Worm (Caenorhabditis elegans) whole organism, early embryonic: ENCODE results near the gene clec-158.

Experiments
- hnd-1 ChIP-seq: sonication (generic microtip); optimal IDR thresholded peaks from 2 replicates; lab custom pipeline; 2016; ENCODE audit warnings: missing genetic modification characterization, missing compliant biosample characterization
- scrt-1 ChIP-seq: fragments of 200-800 bp; sonication (Bioruptor generic); IDR thresholded peaks from 2 replicates; pipeline ENCODE4 v1.3.6; 2022; ENCODE audit warnings: missing genetic modification characterization, missing compliant biosample characterization

DNA sequence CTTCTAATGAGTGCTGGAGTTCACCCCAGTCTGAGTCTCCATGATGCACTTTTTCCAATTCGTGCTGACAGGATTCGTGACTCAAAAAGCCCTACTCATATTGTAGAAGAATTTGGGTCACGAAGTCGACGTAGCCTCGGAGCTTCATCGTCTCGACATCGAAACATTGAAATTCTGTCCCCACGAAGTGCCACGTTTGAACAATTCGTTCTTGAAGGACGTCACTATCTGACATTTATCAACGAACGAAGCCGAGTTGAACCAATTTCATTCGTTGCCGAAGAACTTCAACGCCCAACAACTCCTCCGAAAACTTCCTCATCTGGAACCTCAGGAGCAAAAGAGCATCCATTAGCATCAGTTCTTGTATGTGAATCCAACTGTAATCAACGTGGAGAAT lies 20.3 kb downstream of the clec-158 start:
- no peak for TF ChIP-seq hnd-1 (tag; lab: Kevin White, UChicago)
- TF ChIP-seq scrt-1 (GFP tag; lab: Robert Waterston, UW), result no peak
